Worm (Caenorhabditis elegans): ENCODE measurements around the gene F38A6.5.
A peak's percentile ranks its signal among the peaks of the same experiment; 100 is the strongest.

Gene F38A6.5

DNA sequence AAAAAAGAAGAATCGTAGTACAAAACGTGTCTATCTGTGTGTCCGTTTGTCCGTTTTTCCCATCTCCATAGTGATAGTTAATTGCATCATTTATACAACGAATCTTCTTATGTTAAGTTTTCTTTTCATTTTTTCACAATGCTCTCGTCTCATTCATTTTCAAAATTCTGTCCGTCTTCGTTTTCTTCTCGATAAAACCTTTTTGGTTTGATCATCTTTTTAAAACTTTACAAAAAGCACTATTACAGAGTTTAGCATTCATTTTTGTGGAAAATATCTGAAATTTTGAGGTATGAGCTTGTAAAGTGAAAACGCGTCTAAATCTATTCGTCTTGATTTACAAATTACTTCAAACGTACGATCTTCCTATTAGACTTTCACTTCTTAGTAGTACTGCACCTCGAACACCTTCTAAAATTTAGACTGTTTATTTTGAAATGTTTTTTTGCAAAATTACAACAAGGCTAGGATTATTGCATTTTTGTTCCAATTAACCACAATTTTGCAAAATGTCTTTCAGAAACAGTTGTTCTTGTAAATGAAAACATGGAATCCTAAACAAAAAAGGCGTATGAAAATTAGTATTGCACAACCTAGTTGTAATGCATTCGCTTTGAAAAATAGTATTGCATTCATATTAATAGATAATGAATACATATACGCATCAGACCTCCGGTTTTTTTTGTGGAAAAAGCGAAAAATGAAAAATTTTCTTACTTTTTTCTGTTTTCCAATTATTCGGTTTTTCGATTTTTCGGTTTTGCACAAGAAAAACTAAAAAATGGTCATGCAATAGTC is 11.7 kb upstream of the F38A6.5 start:
- TF ChIP-seq him-1 (tag; optimal IDR thresholded peaks at IDR 0.05) (peak; percentile 44), dao-5 (tag; optimal IDR thresholded peaks at IDR 0.05) (no peak), W03F9.2 (tag; optimal IDR thresholded peaks at IDR 0.05) (no peak)

DNA sequence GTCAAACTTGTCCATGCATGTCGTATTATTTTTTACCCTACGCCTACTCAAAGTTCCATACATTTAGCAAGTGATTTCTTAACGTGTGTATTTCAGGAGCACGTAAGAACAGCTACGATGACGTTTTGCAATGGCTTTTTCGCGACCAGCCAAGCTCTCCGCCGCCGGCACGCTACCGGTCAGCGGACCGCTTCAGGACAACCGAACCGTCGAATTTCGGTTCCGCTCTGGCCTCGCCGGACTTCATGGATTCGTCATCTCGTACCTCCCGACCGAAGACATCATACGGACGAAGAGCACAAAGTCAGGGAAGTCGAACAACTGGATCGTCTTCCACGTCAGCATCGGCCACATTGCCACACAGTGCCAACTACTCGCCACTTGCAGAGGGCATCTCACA is 10.1 kb upstream of the F38A6.5 start:
- no peak for TF ChIP-seq W03F9.2 (tag; optimal IDR thresholded peaks at IDR 0.05)
- no peak for TF ChIP-seq him-1 (tag; optimal IDR thresholded peaks at IDR 0.05)
- TF ChIP-seq dao-5 (tag; optimal IDR thresholded peaks at IDR 0.05), result no peak

DNA sequence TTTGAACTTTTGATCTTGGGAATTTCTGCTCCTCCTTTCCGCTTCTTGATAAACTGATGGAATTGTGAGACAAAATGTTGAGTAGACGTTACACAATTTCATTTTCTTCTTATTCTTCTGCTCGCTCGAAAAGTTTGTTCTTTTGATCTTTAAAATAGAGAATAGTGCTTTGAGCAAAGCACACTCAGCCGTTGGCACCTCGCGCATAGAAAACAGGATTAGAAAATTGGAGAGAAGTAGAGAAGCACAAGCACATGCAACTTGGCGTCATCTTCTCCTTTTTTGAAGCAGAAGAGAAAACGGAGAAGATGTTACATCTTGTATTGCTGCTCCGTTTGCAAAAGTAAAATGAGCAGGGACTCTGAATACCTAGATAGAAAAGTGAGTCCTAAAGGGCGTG is 8.6 kb upstream of the F38A6.5 start:
- TF ChIP-seq W03F9.2 (tag; optimal IDR thresholded peaks at IDR 0.05), result no peak
- TF ChIP-seq dao-5 (tag; optimal IDR thresholded peaks at IDR 0.05), result no peak
- peak; percentile 88 for TF ChIP-seq him-1 (tag; optimal IDR thresholded peaks at IDR 0.05)

DNA sequence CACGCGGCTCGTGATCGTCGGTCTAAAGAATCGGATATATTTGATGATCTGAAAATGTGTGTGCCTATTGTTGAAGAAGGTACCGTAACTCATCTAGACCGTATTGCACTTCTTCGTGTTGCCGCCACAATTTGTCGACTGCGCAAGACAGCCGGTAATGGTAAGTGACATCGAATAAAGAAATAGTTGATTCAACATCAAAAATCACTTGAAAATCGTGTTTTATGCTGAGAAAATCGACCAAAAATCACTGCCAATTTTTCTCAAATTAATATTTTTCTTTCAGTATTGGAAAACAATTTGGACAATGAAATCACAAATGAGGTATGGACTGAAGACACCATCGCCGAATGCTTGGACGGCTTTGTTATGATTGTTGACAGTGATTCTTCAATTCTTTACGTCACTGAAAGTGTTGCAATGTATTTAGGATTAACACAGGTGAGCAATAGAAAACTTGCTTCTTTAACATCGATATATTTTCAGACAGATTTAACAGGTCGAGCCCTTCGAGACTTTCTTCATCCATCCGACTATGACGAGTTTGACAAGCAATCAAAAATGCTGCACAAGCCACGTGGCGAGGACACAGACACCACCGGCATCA is 7.9 kb upstream of the F38A6.5 start:
- TF ChIP-seq him-1 (tag; optimal IDR thresholded peaks at IDR 0.05), result no peak
- TF ChIP-seq W03F9.2 (tag; optimal IDR thresholded peaks at IDR 0.05), result no peak
- no peak for TF ChIP-seq dao-5 (tag; optimal IDR thresholded peaks at IDR 0.05)

DNA sequence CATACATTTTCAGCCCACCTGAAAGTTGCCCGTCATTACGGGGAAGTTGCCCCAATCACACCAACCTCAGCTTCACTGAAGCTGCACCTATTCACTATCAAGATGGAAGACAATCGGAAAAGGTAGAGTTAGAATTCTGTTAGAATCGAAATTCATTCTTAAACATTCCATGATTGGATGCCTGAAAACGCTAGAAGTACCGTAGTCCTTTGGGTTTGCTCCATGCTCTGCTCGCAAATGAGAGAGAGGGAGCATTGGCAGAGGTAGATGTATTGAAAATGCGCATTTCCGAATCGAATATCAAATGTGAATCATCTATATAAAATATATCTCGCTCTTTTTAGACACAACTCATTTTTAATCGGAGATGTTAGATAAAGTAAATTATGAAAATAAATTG is 6.9 kb upstream of the F38A6.5 start, which contains the start of gene hif-1:
hif-1 (plus strand) TSS at position 8 of the 400 bp plus-strand sequence.
- TF ChIP-seq him-1 (tag; optimal IDR thresholded peaks at IDR 0.05), result no peak
- TF ChIP-seq dao-5 (tag; optimal IDR thresholded peaks at IDR 0.05), result no peak
- TF ChIP-seq W03F9.2 (tag; optimal IDR thresholded peaks at IDR 0.05), result no peak

DNA sequence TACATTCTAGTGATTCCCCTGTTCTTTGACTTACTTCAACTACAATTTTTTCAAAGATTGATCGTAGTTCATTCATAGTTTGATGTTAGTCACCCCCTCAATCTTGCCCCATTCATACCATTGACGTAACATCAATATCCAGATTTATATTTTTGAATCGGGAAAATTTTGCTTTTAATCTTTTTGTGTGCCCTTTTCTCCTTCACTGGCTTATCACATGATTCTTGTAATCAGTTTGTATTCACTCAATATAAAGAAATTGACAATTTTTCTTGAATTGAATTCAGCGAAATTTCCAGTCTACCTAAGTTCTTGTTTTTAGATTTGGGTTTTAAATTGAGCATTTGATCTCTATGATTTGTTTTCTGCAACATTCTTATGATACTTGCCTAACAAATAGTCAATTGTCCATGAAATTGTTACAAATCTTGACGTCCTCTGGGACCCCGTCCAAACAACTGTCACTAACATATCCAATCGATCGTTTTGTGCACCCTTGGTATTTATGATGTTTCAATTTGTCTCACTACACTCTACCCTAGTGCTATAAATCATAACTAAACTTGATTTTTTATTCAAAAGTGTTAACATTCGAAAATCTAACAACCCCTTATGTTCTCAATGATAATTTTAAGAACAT is 6.3 kb upstream of the F38A6.5 start:
- TF ChIP-seq W03F9.2 (tag; optimal IDR thresholded peaks at IDR 0.05), result no peak
- TF ChIP-seq dao-5 (tag; optimal IDR thresholded peaks at IDR 0.05), result no peak
- TF ChIP-seq him-1 (tag; optimal IDR thresholded peaks at IDR 0.05), result no peak

DNA sequence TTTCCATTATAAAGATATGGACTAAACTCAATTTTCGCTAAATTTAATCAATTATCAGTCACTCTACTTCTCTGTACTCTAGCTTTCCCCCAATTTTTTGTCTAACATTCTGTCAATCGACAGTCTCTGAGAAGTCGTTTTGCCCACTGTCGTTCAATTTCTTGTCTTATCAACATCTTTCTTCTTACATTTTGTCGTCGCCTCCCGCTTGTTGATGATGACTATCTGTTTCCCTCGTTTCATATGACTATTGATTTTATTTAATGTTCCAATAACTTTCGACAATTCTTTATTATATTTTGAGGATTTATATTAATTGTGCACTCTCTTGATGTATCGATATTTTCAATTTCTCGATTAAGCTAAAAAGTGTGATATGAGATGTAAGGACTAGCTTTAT is 5.3 kb upstream of the F38A6.5 start:
- TF ChIP-seq W03F9.2 (tag; optimal IDR thresholded peaks at IDR 0.05), result no peak
- TF ChIP-seq him-1 (tag; optimal IDR thresholded peaks at IDR 0.05), result no peak
- no peak for TF ChIP-seq dao-5 (tag; optimal IDR thresholded peaks at IDR 0.05)

ce11 chrV:20778257-20778697 is 4.7 kb upstream of the F38A6.5 start:
- TF ChIP-seq him-1 (tag; optimal IDR thresholded peaks at IDR 0.05), result peak; percentile 94
- TF ChIP-seq dao-5 (tag; optimal IDR thresholded peaks at IDR 0.05), result no peak
- TF ChIP-seq W03F9.2 (tag; optimal IDR thresholded peaks at IDR 0.05), result peak; percentile 82

- TF ChIP-seq him-1 (tag; optimal IDR thresholded peaks at IDR 0.05) (peak; percentile 40), W03F9.2 (tag; optimal IDR thresholded peaks at IDR 0.05) (peak; percentile 35), dao-5 (tag; optimal IDR thresholded peaks at IDR 0.05) (no peak)
These were observed 3.2 kb upstream of the F38A6.5 start for ce11 chrV:20776761-20777160.

ce11 chrV:20775269-20775668 is 1.7 kb upstream of the F38A6.5 start, which contains the start of gene F38A6.4:
Gene F38A6.4, minus strand, starts transcription at chrV:20775369.
- TF ChIP-seq him-1 (tag; optimal IDR thresholded peaks at IDR 0.05) (no peak), W03F9.2 (tag; optimal IDR thresholded peaks at IDR 0.05) (no peak), dao-5 (tag; optimal IDR thresholded peaks at IDR 0.05) (no peak)

ce11 chrV:20771702-20772101 is 1.8 kb downstream of the F38A6.5 start:
- TF ChIP-seq him-1 (tag; optimal IDR thresholded peaks at IDR 0.05), result no peak
- no peak for TF ChIP-seq dao-5 (tag; optimal IDR thresholded peaks at IDR 0.05)
- no peak for TF ChIP-seq W03F9.2 (tag; optimal IDR thresholded peaks at IDR 0.05)

- TF ChIP-seq W03F9.2 (tag; optimal IDR thresholded peaks at IDR 0.05) (peak; percentile 8), him-1 (tag; optimal IDR thresholded peaks at IDR 0.05) (no peak), dao-5 (tag; optimal IDR thresholded peaks at IDR 0.05) (no peak)
These were observed 2.7 kb downstream of the F38A6.5 start for ce11 chrV:20770846-20771245.

DNA sequence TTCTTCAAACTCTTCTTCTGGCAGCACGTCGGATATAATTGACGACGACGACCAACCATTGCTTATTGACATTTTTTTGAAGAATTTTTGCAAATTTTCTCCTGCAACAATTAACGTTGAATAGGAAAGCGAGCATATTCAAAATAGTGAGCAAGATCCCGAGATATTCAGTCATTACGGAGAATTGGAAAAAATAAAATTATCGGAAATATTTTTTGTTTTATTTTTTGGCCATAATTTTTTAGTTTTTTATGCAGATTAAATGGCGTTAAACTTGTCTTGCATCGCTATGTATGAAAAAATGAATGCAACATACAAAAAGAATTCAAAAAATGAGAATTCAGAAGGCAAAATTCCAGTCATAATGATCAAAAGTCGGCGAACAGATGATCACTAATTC is 3.5 kb downstream of the F38A6.5 start, which contains the start of gene elp-1:
elp-1 (minus strand) TSS at position 101 of the 400 bp plus-strand sequence.
- no peak for TF ChIP-seq dao-5 (tag; optimal IDR thresholded peaks at IDR 0.05)
- TF ChIP-seq W03F9.2 (tag; optimal IDR thresholded peaks at IDR 0.05), result no peak
- TF ChIP-seq him-1 (tag; optimal IDR thresholded peaks at IDR 0.05), result no peak

- no peak for TF ChIP-seq W03F9.2 (tag; optimal IDR thresholded peaks at IDR 0.05)
- no peak for TF ChIP-seq dao-5 (tag; optimal IDR thresholded peaks at IDR 0.05)
- TF ChIP-seq him-1 (tag; optimal IDR thresholded peaks at IDR 0.05), result no peak
These were observed 10.4 kb downstream of the F38A6.5 start for ce11 chrV:20763192-20763591.

Data from whole organism, L4/young adult.